Fruit fly (Drosophila melanogaster): ENCODE results near the gene RpS10b.

The RpS10b gene

dm6 chrX:19603953-19604352 lies 6.1 kb downstream of the RpS10b start (continued):
- TF ChIP-seq dmrt11E (tag; optimal IDR thresholded peaks at IDR 0.05): peak; percentile 9
- TF ChIP-seq fu2 (GFP tag; optimal IDR thresholded peaks at IDR 0.05): peak; percentile 26
- peak; percentile 77 for TF ChIP-seq schlank (tag; optimal IDR thresholded peaks at IDR 0.05)
- peak; percentile 50 for TF ChIP-seq MTF-1 (GFP tag; optimal IDR thresholded peaks at IDR 0.05; ENCODE audit: borderline replicate concordance)
- peak; percentile 77 for TF ChIP-seq Fer1 (GFP tag; optimal IDR thresholded peaks at IDR 0.05)
- 0 out of 2 replicates have a peak, but pooled peaks have one; percentile 24 for TF ChIP-seq bowl (GFP tag; IDR thresholded peaks at IDR 0.05)
- TF ChIP-seq CG11247 (GFP tag; IDR thresholded peaks at IDR 0.05): peak; percentile 77
- TF ChIP-seq dimm (GFP tag; IDR thresholded peaks at IDR 0.05): peak; percentile 36; the same call in 1 of the 2 replicates
- peak; percentile 71 for TF ChIP-seq Xrp1 (GFP tag; IDR thresholded peaks at IDR 0.05)
- peak; percentile 40 for TF ChIP-seq Mad (GFP tag; optimal IDR thresholded peaks at IDR 0.05)
- TF ChIP-seq mirr (GFP tag; optimal IDR thresholded peaks at IDR 0.05): peak; percentile 52
- TF ChIP-seq CG18764 (GFP tag; optimal IDR thresholded peaks at IDR 0.05): peak; percentile 35
- no peak for TF ChIP-seq grn (GFP tag; optimal IDR thresholded peaks at IDR 0.05)
- peak; percentile 87 for TF ChIP-seq CG7839 (tag; optimal IDR thresholded peaks at IDR 0.05)
- peak; percentile 33 for TF ChIP-seq Atf-2 (GFP tag; optimal IDR thresholded peaks at IDR 0.05)
- peak; percentile 62 for TF ChIP-seq Six4 (GFP tag; optimal IDR thresholded peaks at IDR 0.05)
- 0 out of 2 replicates have a peak, but pooled peaks have one; percentile 56 for TF ChIP-seq ttk (GFP tag; IDR thresholded peaks at IDR 0.05)
- TF ChIP-seq Doc2 (GFP tag; IDR thresholded peaks at IDR 0.05): no peak
- TF ChIP-seq Ada2b (GFP tag; IDR thresholded peaks at IDR 0.05): peak; percentile 91
- no peak for TF ChIP-seq Elba2 (GFP tag; optimal IDR thresholded peaks at IDR 0.05)
- no peak for TF ChIP-seq Neu2 (GFP tag; optimal IDR thresholded peaks at IDR 0.05; ENCODE audit: borderline replicate concordance)
- peak; percentile 84 for TF ChIP-seq sob (GFP tag; IDR thresholded peaks at IDR 0.05)
- TF ChIP-seq run (tag; optimal IDR thresholded peaks at IDR 0.05): peak; percentile 34
- peak; percentile 79 for TF ChIP-seq CG1603 (tag; optimal IDR thresholded peaks at IDR 0.05)
- no peak for TF ChIP-seq CG8359 (GFP tag; optimal IDR thresholded peaks at IDR 0.05; ENCODE audit: borderline replicate concordance)
- peak; percentile 80; the same call in 1 of the 2 replicates for TF ChIP-seq ranshi (GFP tag; IDR thresholded peaks at IDR 0.05)
- no peak for TF ChIP-seq salm (tag; optimal IDR thresholded peaks at IDR 0.05)
- no peak for TF ChIP-seq sima (GFP tag; optimal IDR thresholded peaks at IDR 0.05)
- peak; percentile 53 for TF ChIP-seq CG12219 (GFP tag; optimal IDR thresholded peaks at IDR 0.05)
- peak; percentile 74 for TF ChIP-seq esg (GFP tag; conservative IDR thresholded peaks at IDR 0.05)
- TF ChIP-seq CG42726 (GFP tag; IDR thresholded peaks at IDR 0.05; ENCODE audit: partially characterized antibody): no peak
- no peak for TF ChIP-seq fd102C (GFP tag; optimal IDR thresholded peaks at IDR 0.05)
- peak; percentile 91 for TF ChIP-seq vvl (GFP tag; IDR thresholded peaks at IDR 0.05)
- peak; percentile 43 for TF ChIP-seq bab2 (GFP tag; optimal IDR thresholded peaks at IDR 0.05)
- TF ChIP-seq CG1832 (GFP tag; optimal IDR thresholded peaks at IDR 0.05): no peak
- peak; percentile 68; the same call in 2 of the 3 replicates for TF ChIP-seq CG17361 (GFP tag; IDR thresholded peaks at IDR 0.05)
- TF ChIP-seq cas (GFP tag; IDR thresholded peaks at IDR 0.05): 0 out of 2 replicates have a peak, but pooled peaks have one; percentile 38
- peak; percentile 45; the same call in 1 of the 2 replicates for TF ChIP-seq Lim3 (GFP tag; IDR thresholded peaks at IDR 0.05)
- no peak for TF ChIP-seq CG7745 (tag; optimal IDR thresholded peaks at IDR 0.05)
- TF ChIP-seq tap (tag; optimal IDR thresholded peaks at IDR 0.05): peak; percentile 72
- peak; percentile 20 for TF ChIP-seq tx (GFP tag; optimal IDR thresholded peaks at IDR 0.05)
- peak; percentile 63 for TF ChIP-seq Chrac-16 (GFP tag; optimal IDR thresholded peaks at IDR 0.05)
- TF ChIP-seq CG4617 (GFP tag; optimal IDR thresholded peaks at IDR 0.05; ENCODE audit: borderline replicate concordance): peak; percentile 14
- peak; percentile 65 for TF ChIP-seq CG13775 (GFP tag; optimal IDR thresholded peaks at IDR 0.05)
- peak; percentile 55 for TF ChIP-seq CG15011 (GFP tag; optimal IDR thresholded peaks at IDR 0.05)
- TF ChIP-seq dm (GFP tag; optimal IDR thresholded peaks at IDR 0.05): no peak
- no peak for TF ChIP-seq CG7987 (GFP tag; optimal IDR thresholded peaks at IDR 0.05)
- peak; percentile 24 for TF ChIP-seq Fer2 (tag; optimal IDR thresholded peaks at IDR 0.05)
- peak; percentile 59 for TF ChIP-seq CG10267 (tag; optimal IDR thresholded peaks at IDR 0.05)
- TF ChIP-seq HLH3B (GFP tag; IDR thresholded peaks at IDR 0.05): peak; percentile 74
- peak; percentile 39 for TF ChIP-seq CG6854 (GFP tag; optimal IDR thresholded peaks at IDR 0.05)

Measured in whole organism, embryonic.